Worm (Caenorhabditis elegans) whole organism, L1 larva: ENCODE results near the gene T04A8.13.

Experiments
- C16A3.4 ChIP-seq: fragments of 150-350 bp; optimal IDR thresholded peaks from 2 replicates; lab custom pipeline; 2014; ENCODE audit warnings: missing biosample characterization, missing genetic modification characterization
- ama-1 ChIP-seq: fragments of 150-350 bp; optimal IDR thresholded peaks from 2 replicates; lab custom pipeline; 2014
- ceh-82 ChIP-seq, 3 experiments: fragments of 150-350 bp in 1 of 3; sonication (generic microtip) in 2 of 3; optimal IDR thresholded peaks; 2 replicates each; lab custom pipeline; 2014 to 2017; ENCODE audit warnings: missing biosample characterization in 3 of 3, missing genetic modification characterization in 3 of 3
- ceh-90 ChIP-seq: sonication (generic microtip); optimal IDR thresholded peaks from 2 replicates; lab custom pipeline; 2016; ENCODE audit warnings: missing genetic modification characterization, missing compliant biosample characterization
- dpl-1 ChIP-seq, 3 experiments: fragments of 150-350 bp in 2 of 3; sonication (generic microtip) in 1 of 3; optimal IDR thresholded peaks; 2 replicates each; lab custom pipeline; 2014 to 2017; ENCODE audit warnings: missing biosample characterization in 3 of 3, missing genetic modification characterization in 3 of 3, missing genetic modification reagents in 3 of 3
- dsc-1 ChIP-seq: sonication (generic microtip); optimal IDR thresholded peaks from 2 replicates; lab custom pipeline; 2016; ENCODE audit warnings: mild to moderate bottlenecking, missing genetic modification characterization, missing compliant biosample characterization
- efl-1 ChIP-seq, 4 experiments: fragments of 150-350 bp; optimal IDR thresholded peaks in 3 of 4; peaks in 1 of 4; 1 replicate in 1 of 4; 2 replicates in 3 of 4; lab custom pipeline; 2014; ENCODE audit warnings: missing biosample characterization in 2 of 4, missing genetic modification characterization in 2 of 4, missing genetic modification reagents in 2 of 4
- egl-13 ChIP-seq: sonication (generic microtip); optimal IDR thresholded peaks from 2 replicates; lab custom pipeline; 2016; ENCODE audit warnings: missing genotype, missing genetic modification reagents, missing genetic modification characterization, missing compliant biosample characterization
- egl-27 ChIP-seq, 2 experiments: fragments of 150-350 bp in 1 of 2; sonication (generic microtip); optimal IDR thresholded peaks; 3 replicates each; lab custom pipeline; 2017 to 2018; ENCODE audit warnings: missing biosample characterization in 2 of 2, missing genetic modification characterization in 2 of 2, missing genetic modification reagents in 2 of 2
- elt-3 ChIP-seq, 6 experiments: fragments of 150-350 bp in 1 of 6; sonication (generic microtip); optimal IDR thresholded peaks; 2 replicates each; lab custom pipeline; 2017 to 2018; ENCODE audit warnings: missing biosample characterization in 6 of 6, missing genetic modification characterization in 6 of 6, inconsistent platforms in 1 of 6
- ets-5 ChIP-seq: fragments of 200-800 bp; sonication (Bioruptor generic); IDR thresholded peaks from 2 replicates; pipeline ENCODE4 v1.3.6; 2022; ENCODE audit warnings: missing genetic modification characterization, missing compliant biosample characterization
- fkh-4 ChIP-seq: sonication (generic microtip); optimal IDR thresholded peaks from 2 replicates; lab custom pipeline; 2016; ENCODE audit warnings: missing compliant biosample characterization, missing genetic modification characterization, borderline replicate concordance
- fos-1 ChIP-seq: fragments of 150-350 bp; optimal IDR thresholded peaks from 2 replicates; lab custom pipeline; 2014; ENCODE audit warnings: missing biosample characterization, missing genetic modification characterization
- hlh-17 ChIP-seq: fragments of 200-800 bp; sonication (Bioruptor generic); optimal IDR thresholded peaks from 2 replicates; lab custom pipeline; 2018; ENCODE audit warnings: missing genetic modification characterization, mild to moderate bottlenecking, missing compliant biosample characterization, moderate library complexity, borderline replicate concordance
- irx-1 ChIP-seq: sonication (generic microtip); optimal IDR thresholded peaks from 2 replicates; lab custom pipeline; 2016; ENCODE audit warnings: missing genetic modification characterization, missing compliant biosample characterization
- jun-1 ChIP-seq: fragments of 150-350 bp; optimal IDR thresholded peaks from 2 replicates; lab custom pipeline; 2014; ENCODE audit warnings: missing biosample characterization, missing genetic modification reagents, missing genetic modification characterization
- lin-13 ChIP-seq: fragments of 150-350 bp; optimal IDR thresholded peaks from 2 replicates; lab custom pipeline; 2014; ENCODE audit warnings: missing biosample characterization, missing genetic modification reagents, missing genetic modification characterization
- lin-14 ChIP-seq: fragments of 200-800 bp; sonication (Bioruptor generic); optimal IDR thresholded peaks from 2 replicates; lab custom pipeline; 2018; ENCODE audit warnings: mild to moderate bottlenecking, missing genetic modification characterization, moderate library complexity, missing compliant biosample characterization
- lin-15B ChIP-seq: fragments of 150-350 bp; sonication (generic microtip); optimal IDR thresholded peaks from 3 replicates; lab custom pipeline; 2014; ENCODE audit warnings: missing biosample characterization, missing genetic modification characterization
- lin-35 ChIP-seq, 2 experiments: fragments of 150-350 bp; optimal IDR thresholded peaks; 2 replicates each; lab custom pipeline; 2014; ENCODE audit warnings: missing biosample characterization in 2 of 2, missing genetic modification characterization in 2 of 2, missing genetic modification reagents in 2 of 2
- lin-39 ChIP-seq: fragments of 150-350 bp; optimal IDR thresholded peaks from 2 replicates; lab custom pipeline; 2014; ENCODE audit warnings: missing biosample characterization, missing genetic modification reagents, missing genetic modification characterization
- lsy-2 ChIP-seq, 2 experiments: fragments of 150-350 bp; optimal IDR thresholded peaks; 2 replicates each; lab custom pipeline; 2014; ENCODE audit warnings: missing biosample characterization in 2 of 2, missing genetic modification characterization in 2 of 2
- mab-9 ChIP-seq: fragments of 200-800 bp; sonication (Bioruptor generic); IDR thresholded peaks from 2 replicates; pipeline ENCODE4 v1.3.6; 2022; ENCODE audit warnings: missing genetic modification reagents, missing genetic modification characterization, missing compliant biosample characterization
- mep-1 ChIP-seq: fragments of 150-350 bp; optimal IDR thresholded peaks from 2 replicates; lab custom pipeline; 2014; ENCODE audit warnings: missing biosample characterization, missing genetic modification characterization
- nhr-20 ChIP-seq: sonication (generic microtip); optimal IDR thresholded peaks from 2 replicates; lab custom pipeline; 2016; ENCODE audit warnings: mild to moderate bottlenecking, missing genetic modification characterization, missing compliant biosample characterization
- nhr-237 ChIP-seq: fragments of 150-350 bp; optimal IDR thresholded peaks from 2 replicates; lab custom pipeline; 2014; ENCODE audit warnings: missing biosample characterization, missing genetic modification characterization
- nhr-47 ChIP-seq: sonication (generic microtip); optimal IDR thresholded peaks from 2 replicates; lab custom pipeline; 2016; ENCODE audit warnings: mild to moderate bottlenecking, missing genetic modification characterization, moderate library complexity, missing compliant biosample characterization
- nhr-76 ChIP-seq: sonication (generic microtip); optimal IDR thresholded peaks from 2 replicates; lab custom pipeline; 2017; ENCODE audit warnings: missing biosample characterization, missing genetic modification characterization
- pag-3 ChIP-seq: sonication (generic microtip); optimal IDR thresholded peaks from 2 replicates; lab custom pipeline; 2017; ENCODE audit warnings: missing genetic modification characterization, mild to moderate bottlenecking, missing compliant biosample characterization, antibody characterized with exemption, borderline replicate concordance; ENCODE audit not compliant: insufficient read depth
- rnt-1 ChIP-seq: sonication (generic microtip); optimal IDR thresholded peaks from 2 replicates; lab custom pipeline; 2016; ENCODE audit warnings: mild to moderate bottlenecking, missing genetic modification characterization, moderate library complexity, missing compliant biosample characterization
- snu-23 ChIP-seq: sonication (generic microtip); optimal IDR thresholded peaks from 2 replicates; lab custom pipeline; 2016; ENCODE audit warnings: missing genetic modification characterization, missing compliant biosample characterization
- sptf-1 ChIP-seq: fragments of 150-350 bp; optimal IDR thresholded peaks from 2 replicates; lab custom pipeline; 2014; ENCODE audit warnings: missing biosample characterization, missing genetic modification characterization
- swsn-7 ChIP-seq: sonication (generic microtip); optimal IDR thresholded peaks from 2 replicates; lab custom pipeline; 2016; ENCODE audit warnings: missing genetic modification characterization, missing compliant biosample characterization
- tbx-2 ChIP-seq: sonication (generic microtip); optimal IDR thresholded peaks from 2 replicates; lab custom pipeline; 2016; ENCODE audit warnings: missing genetic modification characterization, missing compliant biosample characterization
- tlp-1 ChIP-seq: fragments of 150-350 bp; optimal IDR thresholded peaks from 2 replicates; lab custom pipeline; 2014; ENCODE audit warnings: missing biosample characterization, missing genetic modification characterization
- unc-130 ChIP-seq: fragments of 150-350 bp; optimal IDR thresholded peaks from 2 replicates; lab custom pipeline; 2017; ENCODE audit warnings: missing biosample characterization, missing genetic modification characterization, inconsistent platforms
- unc-30 ChIP-seq: sonication (generic microtip); optimal IDR thresholded peaks from 2 replicates; lab custom pipeline; 2017; ENCODE audit warnings: missing biosample characterization, missing genetic modification characterization
- unc-62 ChIP-seq: fragments of 150-350 bp; optimal IDR thresholded peaks from 2 replicates; lab custom pipeline; 2014; ENCODE audit warnings: missing biosample characterization, missing genetic modification reagents, missing genetic modification characterization
- xbp-1 ChIP-seq: sonication (generic microtip); optimal IDR thresholded peaks from 2 replicates; lab custom pipeline; 2016; ENCODE audit warnings: missing genetic modification characterization, missing compliant biosample characterization
- ztf-11 ChIP-seq, 2 experiments: sonication (generic microtip); optimal IDR thresholded peaks; 2 replicates each; lab custom pipeline; 2016 to 2017; ENCODE audit warnings: missing genetic modification characterization in 2 of 2, missing biosample characterization in 1 of 2, missing compliant biosample characterization in 1 of 2
- ztf-4 ChIP-seq: fragments of 150-350 bp; optimal IDR thresholded peaks from 2 replicates; lab custom pipeline; 2014; ENCODE audit warnings: missing biosample characterization, missing genetic modification characterization

The T04A8.13 gene

DNA sequence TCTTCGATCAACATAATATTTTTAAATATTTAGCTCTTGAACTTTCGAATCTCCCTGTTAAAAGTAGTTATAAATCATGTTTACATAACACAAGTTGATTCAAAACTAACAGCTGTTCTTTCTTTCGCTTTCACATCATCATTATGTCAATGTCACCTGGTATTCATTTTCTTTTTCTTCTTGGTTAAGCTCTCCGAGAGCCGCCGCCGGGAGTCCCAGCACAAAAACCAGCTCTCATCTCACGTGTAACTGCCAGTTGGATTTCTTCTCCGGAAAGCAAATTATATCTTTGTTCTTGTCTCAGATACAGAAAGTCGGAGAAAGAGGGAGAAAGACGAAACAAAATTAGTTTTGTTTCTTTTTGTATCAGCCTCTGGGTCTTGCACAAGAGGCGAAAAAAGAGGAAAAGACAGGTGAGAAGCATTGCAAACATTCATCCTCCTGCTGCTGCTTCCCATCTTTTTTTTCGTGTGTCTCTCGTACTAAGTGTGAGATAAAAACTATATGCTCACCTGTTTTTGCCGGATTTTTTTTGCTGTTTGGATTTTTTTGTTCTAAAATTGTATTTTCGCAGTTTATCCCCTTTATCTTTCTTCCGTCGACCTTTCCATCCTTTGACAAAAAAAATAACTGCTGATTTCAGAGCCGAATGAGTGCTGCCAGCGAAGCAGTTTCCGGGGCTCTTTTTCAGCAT lies 24.7 kb downstream of the T04A8.13 start, which contains the start of gene F17C8.3 (continued):
- TF ChIP-seq tbx-2 = no peak
- TF ChIP-seq dsc-1 = peak; percentile 88
- TF ChIP-seq nhr-47 (tag; lab: Kevin White, UChicago) = peak; percentile 14
- no peak for TF ChIP-seq irx-1 (tag; lab: Kevin White, UChicago)
- no peak for TF ChIP-seq elt-3 (tag; optimal IDR thresholded peaks at IDR 0.05; lab: Kevin White, UChicago)
- peak; percentile 56 for TF ChIP-seq rnt-1 (tag; lab: Kevin White, UChicago)
- TF ChIP-seq C16A3.4 (tag; lab: Kevin White, UChicago) = no peak
- TF ChIP-seq xbp-1 = no peak
- TF ChIP-seq unc-130 (tag; lab: Kevin White, UChicago) = peak; percentile 4
- TF ChIP-seq efl-1 (optimal IDR thresholded peaks at IDR 0.05; lab: Kevin White, UChicago) = peak in 1 of 2 experiments; percentile 30
- no peak for TF ChIP-seq efl-1 (GFP tag; optimal IDR thresholded peaks at IDR 0.05 in 1 of 2; lab: Kevin White, UChicago)
- TF ChIP-seq swsn-7 = peak; percentile 32

DNA sequence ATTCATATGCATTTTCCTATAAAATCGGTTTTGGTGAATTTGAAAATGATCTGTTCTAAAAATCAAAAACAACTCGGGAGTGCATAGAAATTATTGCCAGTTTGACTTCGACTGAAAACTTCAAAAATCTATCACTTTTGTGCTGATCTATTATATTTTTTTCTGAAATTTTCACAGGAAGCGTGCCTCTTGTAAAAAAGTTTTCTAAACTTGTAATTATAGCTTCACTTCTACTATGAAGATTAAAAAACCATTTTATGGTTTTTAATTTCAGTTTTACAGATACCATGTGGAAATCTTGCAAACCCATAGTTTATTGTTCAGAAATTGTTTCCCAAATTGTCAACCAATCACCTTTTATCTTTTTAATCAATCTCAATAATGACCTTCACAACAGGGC lies 27.3 kb downstream of the T04A8.13 start, which contains the start of gene F17C8.9:
F17C8.9 (plus strand) TSS at position 301 of the 400 bp plus-strand sequence.
- TF ChIP-seq lin-39 (tag; lab: Kevin White, UChicago) (no peak), lsy-2 (tag; optimal IDR thresholded peaks at IDR 0.05; lab: Kevin White, UChicago) (no peak), jun-1 (tag; lab: Kevin White, UChicago) (no peak), sptf-1 (no peak), tlp-1 (tag; lab: Kevin White, UChicago) (no peak), pag-3 (tag; lab: Kevin White, UChicago) (no peak), ceh-90 (tag; lab: Kevin White, UChicago) (no peak), snu-23 (GFP tag; lab: Kevin White, UChicago) (no peak)

DNA sequence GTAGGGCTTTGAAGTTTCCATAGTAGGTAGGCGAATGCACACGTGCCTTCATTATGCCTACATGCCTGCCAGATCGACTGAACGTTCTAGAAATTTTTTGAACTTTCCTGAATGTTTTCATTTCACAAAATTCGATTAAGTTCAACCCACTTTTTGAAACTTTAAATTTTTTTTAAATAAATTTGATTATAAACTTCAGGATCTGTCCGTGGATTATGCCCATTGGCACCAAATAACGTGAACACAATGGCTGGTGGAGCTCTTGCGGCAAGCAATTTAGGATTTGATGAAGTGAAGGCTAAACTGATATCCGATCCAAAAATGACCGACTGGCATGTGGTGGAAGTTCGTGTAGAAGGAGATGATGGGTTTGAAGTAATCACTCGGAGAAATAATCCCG lies 28.7 kb downstream of the T04A8.13 start, which contains the start of gene F17C8.7:
F17C8.7 (plus strand) TSS at position 301 of the 400 bp plus-strand sequence.
- TF ChIP-seq lin-13 (no peak), rnt-1 (tag; lab: Kevin White, UChicago) (no peak), pag-3 (tag; lab: Kevin White, UChicago) (no peak), fkh-4 (tag; lab: Kevin White, UChicago) (no peak), unc-130 (tag; lab: Kevin White, UChicago) (no peak), ztf-4 (tag; lab: Kevin White, UChicago) (no peak), ama-1 (no peak), sptf-1 (no peak), mep-1 (no peak), mab-9 (GFP tag; lab: Robert Waterston, UW) (no peak), nhr-20 (tag; lab: Kevin White, UChicago) (no peak), jun-1 (tag; lab: Kevin White, UChicago) (no peak), ceh-82 (tag; optimal IDR thresholded peaks at IDR 0.05; lab: Kevin White, UChicago) (no peak), ceh-90 (tag; lab: Kevin White, UChicago) (no peak), ztf-11 (tag; optimal IDR thresholded peaks at IDR 0.05; lab: Kevin White, UChicago) (no peak)

DNA sequence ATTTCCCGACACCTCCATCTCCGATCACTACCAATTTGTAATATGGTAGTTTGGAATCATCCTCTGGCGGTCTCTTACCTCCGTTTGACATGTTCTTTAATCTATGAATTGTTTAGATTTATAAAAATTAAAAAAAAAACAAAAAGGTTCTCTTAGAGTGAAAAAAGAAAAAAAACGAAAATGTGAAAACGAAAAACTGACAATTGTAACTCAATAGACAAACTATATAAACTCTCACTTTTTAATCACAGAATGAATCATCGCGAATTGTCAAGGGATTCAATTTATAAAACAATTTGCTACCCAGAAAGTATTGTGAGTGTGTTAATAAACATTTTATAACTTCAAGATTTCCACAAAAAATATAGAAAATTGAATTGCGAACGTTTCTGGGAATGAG lies 33.2 kb downstream of the T04A8.13 start, which contains the start of gene ras-2:
ras-2 (minus strand) TSS at position 101 of the 400 bp plus-strand sequence.
- TF ChIP-seq nhr-76 (tag; lab: Kevin White, UChicago) (no peak), egl-27 (tag; optimal IDR thresholded peaks at IDR 0.05; lab: Kevin White, UChicago) (no peak), nhr-237 (tag; lab: Kevin White, UChicago) (no peak)

DNA sequence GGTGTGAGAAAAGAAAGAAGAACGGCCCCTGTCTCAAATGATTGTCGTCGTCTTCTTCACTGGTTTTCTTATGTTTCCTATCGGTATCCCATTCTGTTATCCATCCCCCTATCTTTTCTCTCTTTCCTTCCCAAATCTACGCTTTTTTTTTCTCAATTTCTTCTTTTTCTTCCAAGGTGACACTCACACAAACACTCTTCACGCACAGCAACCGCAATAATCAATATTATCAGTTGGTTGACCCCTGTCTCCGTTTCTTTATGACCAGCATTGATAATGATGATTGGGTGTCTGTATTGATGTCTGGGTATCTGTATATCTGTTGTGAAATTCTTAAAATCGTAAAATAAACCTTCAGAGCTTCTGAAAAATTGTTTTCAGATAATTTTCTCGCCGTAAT lies 34.0 kb downstream of the T04A8.13 start:
- TF ChIP-seq nhr-76 (tag; lab: Kevin White, UChicago) = no peak
- no peak for TF ChIP-seq unc-130 (tag; lab: Kevin White, UChicago)
- TF ChIP-seq ceh-90 (tag; lab: Kevin White, UChicago) = no peak
- no peak for TF ChIP-seq unc-30
- no peak for TF ChIP-seq lin-15B (tag; lab: Kevin White, UChicago)
- TF ChIP-seq efl-1 (optimal IDR thresholded peaks at IDR 0.05; lab: Kevin White, UChicago) = no peak
- TF ChIP-seq efl-1 (GFP tag; optimal IDR thresholded peaks at IDR 0.05 in 1 of 2; lab: Kevin White, UChicago) = peak in 1 of 2 experiments; percentile 87
- no peak for TF ChIP-seq fos-1 (tag; lab: Kevin White, UChicago)
- no peak for TF ChIP-seq nhr-47 (tag; lab: Kevin White, UChicago)
- peak in 1 of 3 experiments; percentile 7 for TF ChIP-seq dpl-1 (GFP tag; optimal IDR thresholded peaks at IDR 0.05; lab: Kevin White, UChicago)
- TF ChIP-seq jun-1 (tag; lab: Kevin White, UChicago) = no peak
- no peak for TF ChIP-seq irx-1 (tag; lab: Kevin White, UChicago)
- TF ChIP-seq egl-13 = no peak
- peak in 1 of 2 experiments; percentile 28 for TF ChIP-seq lin-35 (GFP tag; optimal IDR thresholded peaks at IDR 0.05; lab: Kevin White, UChicago)
- TF ChIP-seq hlh-17 = no peak
- TF ChIP-seq mab-9 (GFP tag; lab: Robert Waterston, UW) = no peak
- no peak for TF ChIP-seq unc-62 (GFP tag; lab: Kevin White, UChicago)
- TF ChIP-seq lin-14 = peak; percentile 69
- no peak for TF ChIP-seq nhr-20 (tag; lab: Kevin White, UChicago)
- no peak for TF ChIP-seq ets-5 (GFP tag; lab: Robert Waterston, UW)
